Fruit fly (Drosophila melanogaster): Measurements from ENCODE around the gene heca.

heca gene

dm6 chr3R:30263708-30264107 is 14.0 kb upstream of the heca start (continued):
- no peak for TF ChIP-seq CG1529 (GFP tag; optimal IDR thresholded peaks at IDR 0.05)
- TF ChIP-seq Drgx (GFP tag; IDR thresholded peaks at IDR 0.05), result peak; percentile 26; the same call in 1 of the 2 replicates
- no peak for TF ChIP-seq shn (GFP tag; optimal IDR thresholded peaks at IDR 0.05)
- no peak for TF ChIP-seq ap (GFP tag; IDR thresholded peaks at IDR 0.05)
- peak; percentile 94 for TF ChIP-seq sens (GFP tag)
- TF ChIP-seq CG17802 (tag; optimal IDR thresholded peaks at IDR 0.05), result no peak
- TF ChIP-seq sima (GFP tag; optimal IDR thresholded peaks at IDR 0.05), result no peak
- no peak for TF ChIP-seq Ravus (GFP tag; IDR thresholded peaks at IDR 0.05)
- TF ChIP-seq MESR4 (GFP tag; optimal IDR thresholded peaks at IDR 0.05), result no peak
- peak; percentile 43; the same call in 1 of the 3 replicates for TF ChIP-seq dysf (GFP tag; IDR thresholded peaks at IDR 0.05)
- no peak for TF ChIP-seq scrt (GFP tag; optimal IDR thresholded peaks at IDR 0.05)
- no peak for TF ChIP-seq luna (GFP tag; optimal IDR thresholded peaks at IDR 0.05)
- no peak for TF ChIP-seq gt (GFP tag; IDR thresholded peaks at IDR 0.05)
- no peak for TF ChIP-seq CHES-1-like (GFP tag; optimal IDR thresholded peaks at IDR 0.05)
- no peak for TF ChIP-seq Opbp (GFP tag; IDR thresholded peaks at IDR 0.05; ENCODE audit: partially characterized antibody)
- peak; percentile 71 for TF ChIP-seq nmo (GFP tag; optimal IDR thresholded peaks at IDR 0.05)
- TF ChIP-seq btn (GFP tag; optimal IDR thresholded peaks at IDR 0.05), result no peak
- TF ChIP-seq CG2120 (GFP tag; optimal IDR thresholded peaks at IDR 0.05), result no peak
- TF ChIP-seq CG6765 (GFP tag; optimal IDR thresholded peaks at IDR 0.05), result no peak
- TF ChIP-seq ranshi (GFP tag; IDR thresholded peaks at IDR 0.05), result peak; percentile 15; the same call in 1 of the 2 replicates
- no peak for TF ChIP-seq CG10654 (GFP tag; optimal IDR thresholded peaks at IDR 0.05)
- no peak for TF ChIP-seq hkb (optimal IDR thresholded peaks at IDR 0.05)
- TF ChIP-seq hkb (GFP tag; IDR thresholded peaks at IDR 0.05), result peak; percentile 29; the same call in 1 of the 2 replicates
- no peak for TF ChIP-seq ab (GFP tag; optimal IDR thresholded peaks at IDR 0.05)
- no peak for TF ChIP-seq tx (GFP tag; optimal IDR thresholded peaks at IDR 0.05)
- TF ChIP-seq Doc3 (GFP tag; IDR thresholded peaks at IDR 0.05; ENCODE audit: partially characterized antibody), result no peak
- TF ChIP-seq her (GFP tag; optimal IDR thresholded peaks at IDR 0.05), result no peak
- TF ChIP-seq Chrac-16 (GFP tag; optimal IDR thresholded peaks at IDR 0.05), result peak; percentile 35
- peak; percentile 58 for TF ChIP-seq gsb-n (tag; optimal IDR thresholded peaks at IDR 0.05)
- no peak for TF ChIP-seq Hey (tag; optimal IDR thresholded peaks at IDR 0.05)
- TF ChIP-seq Xrp1 (GFP tag; IDR thresholded peaks at IDR 0.05), result peak; percentile 78
- TF ChIP-seq CG3065 (GFP tag; optimal IDR thresholded peaks at IDR 0.05), result no peak
- TF ChIP-seq CG13287 (GFP tag; IDR thresholded peaks at IDR 0.05; ENCODE audit: partially characterized antibody), result no peak
- no peak for TF ChIP-seq CG16813 (GFP tag; IDR thresholded peaks at IDR 0.05; ENCODE audit: partially characterized antibody)
- no peak for TF ChIP-seq CG3838 (GFP tag; optimal IDR thresholded peaks at IDR 0.05)
- TF ChIP-seq sisA (GFP tag; IDR thresholded peaks at IDR 0.05), result peak; percentile 39; the same call in 1 of the 2 replicates
- no peak for TF ChIP-seq CG9437 (GFP tag; optimal IDR thresholded peaks at IDR 0.05)
- TF ChIP-seq wor (GFP tag; IDR thresholded peaks at IDR 0.05), result no peak
- no peak for TF ChIP-seq CG12071 (GFP tag; optimal IDR thresholded peaks at IDR 0.05)
- TF ChIP-seq Bgb (GFP tag; IDR thresholded peaks at IDR 0.05; ENCODE audit: partially characterized antibody), result no peak
- no peak for TF ChIP-seq CG6791 (GFP tag; IDR thresholded peaks at IDR 0.05; ENCODE audit: partially characterized antibody)
- TF ChIP-seq caup (GFP tag; optimal IDR thresholded peaks at IDR 0.05; ENCODE audit: severe bottlenecking), result no peak
- peak; percentile 32; the same call in 1 of the 2 replicates for TF ChIP-seq CG4730 (GFP tag; IDR thresholded peaks at IDR 0.05)
- TF ChIP-seq CG18476 (GFP tag; optimal IDR thresholded peaks at IDR 0.05), result no peak
- TF ChIP-seq Antp (GFP tag; optimal IDR thresholded peaks at IDR 0.05), result no peak
- no peak for TF ChIP-seq Awh (GFP tag; IDR thresholded peaks at IDR 0.05)
- no peak for TF ChIP-seq wek (GFP tag; optimal IDR thresholded peaks at IDR 0.05)
- TF ChIP-seq ATbp (GFP tag; optimal IDR thresholded peaks at IDR 0.05), result peak; percentile 29
- no peak for TF ChIP-seq Atf-2 (GFP tag; optimal IDR thresholded peaks at IDR 0.05)
- peak; percentile 16 for TF ChIP-seq lbe (GFP tag; optimal IDR thresholded peaks at IDR 0.05)
- peak; percentile 4 for TF ChIP-seq CG15269 (tag; optimal IDR thresholded peaks at IDR 0.05)
- peak; percentile 72 for TF ChIP-seq CG17829 (tag; optimal IDR thresholded peaks at IDR 0.05)
